Worm (Caenorhabditis elegans) whole organism, young adult: ENCODE data around the gene ttr-42.

Source experiments
- B0035.1 ChIP-seq: sonication (generic microtip); optimal IDR thresholded peaks from 2 replicates; lab custom pipeline; 2016; ENCODE audit warnings: missing genetic modification characterization, mild to moderate bottlenecking, missing compliant biosample characterization, missing genotype, missing genetic modification reagents
- F33H1.4 ChIP-seq: fragments of 200-800 bp; sonication (Bioruptor generic); IDR thresholded peaks from 2 replicates; pipeline ENCODE4 v1.3.6; 2022; ENCODE audit warnings: missing genetic modification reagents, missing genetic modification characterization, missing compliant biosample characterization
- F39B2.1 ChIP-seq: fragments of 200-800 bp; sonication (Bioruptor generic); IDR thresholded peaks from 2 replicates; pipeline ENCODE4 v1.3.6; 2022; ENCODE audit warnings: missing genetic modification reagents, missing genetic modification characterization, missing compliant biosample characterization
- Y56A3A.18 ChIP-seq: fragments of 200-800 bp; sonication (Bioruptor generic); IDR thresholded peaks from 2 replicates; pipeline ENCODE4 v1.3.6; 2022; ENCODE audit warnings: missing genetic modification reagents, missing genetic modification characterization, missing compliant biosample characterization
- Y67H2A.10 ChIP-seq: fragments of 200-800 bp; sonication (Bioruptor generic); conservative IDR thresholded peaks from 2 replicates; pipeline ENCODE4 v1.3.6; 2022; ENCODE audit warnings: missing genetic modification reagents, missing genetic modification characterization, missing compliant biosample characterization
- ama-1 ChIP-seq, 3 experiments: fragments of 150-350 bp in 1 of 3; sonication (generic microtip) in 2 of 3; optimal IDR thresholded peaks; 2 replicates each; lab custom pipeline; 2014 to 2018; ENCODE audit warnings: missing biosample characterization in 2 of 3, missing genetic modification characterization in 2 of 3, missing genetic modification reagents in 2 of 3
- aptf-2 ChIP-seq: fragments of 200-800 bp; sonication (Bioruptor generic); conservative IDR thresholded peaks from 2 replicates; pipeline ENCODE4 v1.3.6; 2022; ENCODE audit warnings: missing genetic modification reagents, missing genetic modification characterization, missing compliant biosample characterization
- athp-1 ChIP-seq: sonication (generic microtip); optimal IDR thresholded peaks from 2 replicates; lab custom pipeline; 2017; ENCODE audit warnings: mild to moderate bottlenecking, missing genetic modification characterization, missing compliant biosample characterization
- attf-5 ChIP-seq: fragments of 200-800 bp; sonication (Bioruptor generic); optimal IDR thresholded peaks from 2 replicates; lab custom pipeline; 2018; ENCODE audit warnings: mild to moderate bottlenecking, missing genetic modification characterization, missing compliant biosample characterization
- ccch-3 ChIP-seq: fragments of 200-800 bp; sonication (Bioruptor generic); optimal IDR thresholded peaks from 2 replicates; lab custom pipeline; 2018; ENCODE audit warnings: mild to moderate bottlenecking, missing genetic modification characterization, missing compliant biosample characterization
- cebp-1 ChIP-seq, 2 experiments: fragments of 200-800 bp in 1 of 2; sonication (Bioruptor generic) in 1 of 2; sonication (generic microtip) in 1 of 2; IDR thresholded peaks in 1 of 2; optimal IDR thresholded peaks in 1 of 2; 2 replicates each; pipeline versions ENCODE4 v1.3.6 to Lab custom; 2017 to 2022; ENCODE audit warnings: missing compliant biosample characterization in 2 of 2, missing genetic modification characterization in 2 of 2, mild to moderate bottlenecking in 1 of 2, missing genetic modification reagents in 1 of 2, moderate library complexity in 1 of 2
- ceh-100 ChIP-seq: fragments of 200-800 bp; sonication (Bioruptor generic); IDR thresholded peaks from 2 replicates; pipeline ENCODE4 v1.3.6; 2022; ENCODE audit warnings: missing genetic modification reagents, missing genetic modification characterization, missing compliant biosample characterization
- ceh-27 ChIP-seq: fragments of 200-800 bp; sonication (Bioruptor generic); optimal IDR thresholded peaks from 2 replicates; lab custom pipeline; 2018; ENCODE audit warnings: mild to moderate bottlenecking, missing genetic modification characterization, moderate library complexity, missing compliant biosample characterization
- ceh-40 ChIP-seq: fragments of 200-800 bp; sonication (Bioruptor generic); IDR thresholded peaks from 2 replicates; pipeline ENCODE4 v1.3.6; 2022; ENCODE audit warnings: missing genetic modification characterization, missing compliant biosample characterization
- chd-7 ChIP-seq: sonication (generic microtip); optimal IDR thresholded peaks from 2 replicates; lab custom pipeline; 2016; ENCODE audit warnings: mild to moderate bottlenecking, missing genetic modification characterization, moderate library complexity, missing compliant biosample characterization
- die-1 ChIP-seq: sonication (generic microtip); optimal IDR thresholded peaks from 2 replicates; lab custom pipeline; 2016; ENCODE audit warnings: missing genotype, mild to moderate bottlenecking, missing genetic modification characterization, missing compliant biosample characterization
- dox-1 ChIP-seq: fragments of 200-800 bp; sonication (Bioruptor generic); IDR thresholded peaks from 2 replicates; pipeline ENCODE4 v1.3.6; 2022; ENCODE audit warnings: missing genetic modification reagents, missing genetic modification characterization, missing compliant biosample characterization
- dpff-1 ChIP-seq: sonication (generic microtip); optimal IDR thresholded peaks from 2 replicates; lab custom pipeline; 2017; ENCODE audit warnings: mild to moderate bottlenecking, missing genetic modification characterization, missing compliant biosample characterization
- egl-44 ChIP-seq: fragments of 200-800 bp; sonication (Bioruptor generic); IDR thresholded peaks from 2 replicates; pipeline ENCODE4 v1.3.6; 2022; ENCODE audit warnings: missing genetic modification reagents, missing genetic modification characterization, missing compliant biosample characterization
- egrh-3 ChIP-seq: fragments of 200-800 bp; sonication (Bioruptor generic); IDR thresholded peaks from 2 replicates; pipeline ENCODE4 v1.3.6; 2022; ENCODE audit warnings: missing genetic modification reagents, missing genetic modification characterization, missing compliant biosample characterization
- ets-4 ChIP-seq: fragments of 200-800 bp; sonication (Bioruptor generic); optimal IDR thresholded peaks from 2 replicates; lab custom pipeline; 2018; ENCODE audit warnings: mild to moderate bottlenecking, missing genetic modification characterization, missing compliant biosample characterization
- him-1 ChIP-seq: sonication (generic microtip); optimal IDR thresholded peaks from 2 replicates; lab custom pipeline; 2016; ENCODE audit warnings: missing genotype, missing genetic modification reagents, missing genetic modification characterization, missing compliant biosample characterization
- hlh-26 ChIP-seq: fragments of 200-800 bp; sonication (Bioruptor generic); conservative IDR thresholded peaks from 2 replicates; pipeline ENCODE4 v1.3.6; 2022; ENCODE audit warnings: missing genetic modification reagents, missing genetic modification characterization, missing compliant biosample characterization
- hsf-1 ChIP-seq: fragments of 200-800 bp; sonication (Bioruptor generic); IDR thresholded peaks from 2 replicates; pipeline ENCODE4 v1.3.6; 2022; ENCODE audit warnings: missing genetic modification reagents, missing genetic modification characterization, missing compliant biosample characterization
- lin-26 ChIP-seq: fragments of 200-800 bp; sonication (Bioruptor generic); IDR thresholded peaks from 2 replicates; pipeline ENCODE4 v1.3.6; 2022; ENCODE audit warnings: missing genetic modification reagents, missing genetic modification characterization, missing compliant biosample characterization
- lin-35 ChIP-seq, 3 experiments: fragments of 150-350 bp in 2 of 3; sonication (generic microtip) in 1 of 3; optimal IDR thresholded peaks; 2 replicates each; lab custom pipeline; 2014 to 2018; ENCODE audit warnings: missing biosample characterization in 3 of 3, missing genetic modification characterization in 3 of 3, missing genetic modification reagents in 3 of 3
- mcd-1 ChIP-seq: fragments of 200-800 bp; sonication (Bioruptor generic); IDR thresholded peaks from 2 replicates; pipeline ENCODE4 v1.3.6; 2022; ENCODE audit warnings: missing genetic modification reagents, missing genetic modification characterization, missing compliant biosample characterization
- mxl-1 ChIP-seq: sonication (generic microtip); optimal IDR thresholded peaks from 2 replicates; lab custom pipeline; 2016; ENCODE audit warnings: missing genetic modification characterization, missing compliant biosample characterization
- nfya-1 ChIP-seq: sonication (generic microtip); optimal IDR thresholded peaks from 2 replicates; lab custom pipeline; 2017; ENCODE audit warnings: antibody characterized with exemption, missing compliant biosample characterization, missing genetic modification characterization, borderline replicate concordance; ENCODE audit not compliant: insufficient read depth
- nhr-179 ChIP-seq: sonication (generic microtip); optimal IDR thresholded peaks from 2 replicates; lab custom pipeline; 2016; ENCODE audit warnings: mild to moderate bottlenecking, missing genetic modification characterization, missing compliant biosample characterization
- nhr-90 ChIP-seq: sonication (generic microtip); optimal IDR thresholded peaks from 2 replicates; lab custom pipeline; 2016; ENCODE audit warnings: missing genotype, mild to moderate bottlenecking, missing genetic modification characterization, missing compliant biosample characterization
- pha-4 ChIP-seq: fragments of 150-350 bp; sonication (generic microtip); optimal IDR thresholded peaks from 2 replicates; lab custom pipeline; 2014; ENCODE audit warnings: missing biosample characterization, missing genetic modification reagents, missing genetic modification characterization
- rec-8 ChIP-seq, 2 experiments: sonication (generic microtip); optimal IDR thresholded peaks; 2 replicates each; lab custom pipeline; 2016; ENCODE audit warnings: mild to moderate bottlenecking in 2 of 2, missing genetic modification characterization in 2 of 2, missing genetic modification reagents in 2 of 2, missing genotype in 2 of 2, missing biosample characterization in 1 of 2, missing compliant biosample characterization in 1 of 2, moderate library complexity in 1 of 2
- repo-1 ChIP-seq: sonication (generic microtip); optimal IDR thresholded peaks from 2 replicates; lab custom pipeline; 2017; ENCODE audit warnings: mild to moderate bottlenecking, missing genetic modification characterization, missing compliant biosample characterization
- rpc-1 ChIP-seq, 2 experiments: fragments of 150-350 bp in 1 of 2; sonication (generic microtip) in 1 of 2; optimal IDR thresholded peaks; 2 replicates each; lab custom pipeline; 2014 to 2018; ENCODE audit warnings: missing biosample characterization in 1 of 2, missing genetic modification characterization in 1 of 2, missing genetic modification reagents in 1 of 2, missing genotype in 1 of 2
- snpc-4 ChIP-seq, 5 experiments: fragments of 150-350 bp in 1 of 5; sonication (generic microtip) in 4 of 5; optimal IDR thresholded peaks; 2 replicates each; lab custom pipeline; 2014 to 2018; ENCODE audit warnings: missing genetic modification characterization in 5 of 5, missing biosample characterization in 3 of 5, antibody characterized with exemption in 2 of 5, mild to moderate bottlenecking in 2 of 5, missing compliant biosample characterization in 2 of 5, missing genotype in 2 of 5, moderate library complexity in 2 of 5, missing genetic modification reagents in 1 of 5
- somi-1 ChIP-seq: fragments of 200-800 bp; sonication (Bioruptor generic); optimal IDR thresholded peaks from 2 replicates; lab custom pipeline; 2018; ENCODE audit warnings: mild to moderate bottlenecking, missing genetic modification characterization, missing compliant biosample characterization
- tbx-9 ChIP-seq: sonication (generic microtip); optimal IDR thresholded peaks from 2 replicates; lab custom pipeline; 2016; ENCODE audit warnings: borderline replicate concordance, missing genetic modification characterization, inconsistent platforms, missing compliant biosample characterization
- unc-130 ChIP-seq: sonication (generic microtip); optimal IDR thresholded peaks from 2 replicates; lab custom pipeline; 2016; ENCODE audit warnings: missing genetic modification reagents, missing genetic modification characterization, missing compliant biosample characterization
- unc-62 ChIP-seq: fragments of 150-350 bp; optimal IDR thresholded peaks from 2 replicates; lab custom pipeline; 2014; ENCODE audit warnings: missing biosample characterization, missing genetic modification reagents, missing genetic modification characterization
- zim-3 ChIP-seq: sonication (generic microtip); optimal IDR thresholded peaks from 2 replicates; lab custom pipeline; 2017; ENCODE audit warnings: mild to moderate bottlenecking, missing genetic modification characterization, moderate library complexity, missing compliant biosample characterization
- ztf-18 ChIP-seq: sonication (generic microtip); optimal IDR thresholded peaks from 2 replicates; lab custom pipeline; 2016; ENCODE audit warnings: missing genotype, mild to moderate bottlenecking, missing genetic modification characterization, missing compliant biosample characterization

The ttr-42 gene

ce11 chrX:2527877-2528276, 49.7 kb upstream of the ttr-42 start (continued):
- TF ChIP-seq zim-3, result peak; percentile 70
- TF ChIP-seq ama-1 (optimal IDR thresholded peaks at IDR 0.05; lab: Kevin White, UChicago), result no peak
- TF ChIP-seq ama-1 (GFP tag; optimal IDR thresholded peaks at IDR 0.05; lab: Kevin White, UChicago), result peak; percentile 3 to 26
- no peak for TF ChIP-seq dpff-1 (tag; lab: Kevin White, UChicago)
- peak; percentile 19; the same call in 1 of the 2 replicates for TF ChIP-seq Y56A3A.18 (GFP tag; lab: Robert Waterston, UW)
- TF ChIP-seq snpc-4 (GFP tag; optimal IDR thresholded peaks at IDR 0.05; lab: Kevin White, UChicago), result peak; percentile 58
- peak in 2 of 4 experiments; percentile 45 to 63 for TF ChIP-seq snpc-4 (tag; optimal IDR thresholded peaks at IDR 0.05; lab: Kevin White, UChicago)
- TF ChIP-seq lin-26 (GFP tag; lab: Robert Waterston, UW), result peak; percentile 78
- 0 out of 2 replicates have a peak, but pooled peaks have one; percentile 35 for TF ChIP-seq egl-44 (GFP tag; lab: Robert Waterston, UW)
- no peak for TF ChIP-seq athp-1 (tag; lab: Kevin White, UChicago)
- TF ChIP-seq mcd-1 (GFP tag; lab: Robert Waterston, UW), result peak; percentile 45; the same call in 1 of the 2 replicates
- peak; percentile 81 for TF ChIP-seq dox-1 (GFP tag; lab: Robert Waterston, UW)
- TF ChIP-seq nhr-179 (tag; lab: Kevin White, UChicago), result peak; percentile 26
- no peak for TF ChIP-seq F39B2.1 (GFP tag; lab: Robert Waterston, UW)
- TF ChIP-seq aptf-2 (GFP tag; lab: Robert Waterston, UW), result no peak
- no peak for TF ChIP-seq nfya-1 (tag; lab: Kevin White, UChicago)
- TF ChIP-seq ets-4 (GFP tag; lab: Kevin White, UChicago), result no peak
- peak; percentile 3 for TF ChIP-seq B0035.1 (tag; lab: Kevin White, UChicago)
- TF ChIP-seq ceh-100 (GFP tag; lab: Robert Waterston, UW), result no peak
- peak in 1 of 3 experiments; percentile 45 for TF ChIP-seq lin-35 (GFP tag; optimal IDR thresholded peaks at IDR 0.05; lab: Kevin White, UChicago)
- peak; percentile 57 for TF ChIP-seq ztf-18
- no peak for TF ChIP-seq unc-130 (GFP tag; lab: Kevin White, UChicago)
- peak; percentile 46 for TF ChIP-seq repo-1 (tag; lab: Kevin White, UChicago)
- 0 out of 2 replicates have a peak, but pooled peaks have one; percentile 30 for TF ChIP-seq hsf-1
- peak; percentile 58; the same call in 1 of the 2 replicates for TF ChIP-seq egrh-3
- TF ChIP-seq ceh-40, result 0 out of 2 replicates have a peak, but pooled peaks have one; percentile 45
- no peak for TF ChIP-seq ceh-27 (GFP tag; lab: Kevin White, UChicago)
- no peak for TF ChIP-seq tbx-9 (tag; lab: Kevin White, UChicago)
- TF ChIP-seq die-1, result peak; percentile 74
- TF ChIP-seq cebp-1 (GFP tag; IDR thresholded peaks at IDR 0.05; lab: Robert Waterston, UW), result no peak
- TF ChIP-seq cebp-1 (tag; optimal IDR thresholded peaks at IDR 0.05; lab: Kevin White, UChicago), result peak; percentile 56
- no peak for TF ChIP-seq F33H1.4 (GFP tag; lab: Robert Waterston, UW)
- no peak for TF ChIP-seq pha-4 (tag; lab: Kevin White, UChicago)
- peak; percentile 30 to 67 for TF ChIP-seq rec-8 (tag; optimal IDR thresholded peaks at IDR 0.05; lab: Kevin White, UChicago)
- no peak for TF ChIP-seq unc-62 (GFP tag; lab: Kevin White, UChicago)
- peak; percentile 21 for TF ChIP-seq him-1 (tag; lab: Kevin White, UChicago)
- no peak for TF ChIP-seq ccch-3 (GFP tag; lab: Kevin White, UChicago)
- no peak for TF ChIP-seq Y67H2A.10 (GFP tag; lab: Robert Waterston, UW)
- peak; percentile 71 for TF ChIP-seq nhr-90 (tag; lab: Kevin White, UChicago)
- TF ChIP-seq rpc-1 (optimal IDR thresholded peaks at IDR 0.05; lab: Kevin White, UChicago), result peak; percentile 77
- peak; percentile 82 for TF ChIP-seq rpc-1 (tag; optimal IDR thresholded peaks at IDR 0.05; lab: Kevin White, UChicago)
- TF ChIP-seq chd-7 (tag; lab: Kevin White, UChicago), result peak; percentile 17
- TF ChIP-seq hlh-26 (GFP tag; lab: Robert Waterston, UW), result no peak
- no peak for TF ChIP-seq somi-1 (GFP tag; lab: Kevin White, UChicago)
- peak; percentile 25 for TF ChIP-seq mxl-1 (tag; lab: Kevin White, UChicago)
- no peak for TF ChIP-seq attf-5
